Worm (Caenorhabditis elegans): Measurements from ENCODE around the gene sad-1.

DNA sequence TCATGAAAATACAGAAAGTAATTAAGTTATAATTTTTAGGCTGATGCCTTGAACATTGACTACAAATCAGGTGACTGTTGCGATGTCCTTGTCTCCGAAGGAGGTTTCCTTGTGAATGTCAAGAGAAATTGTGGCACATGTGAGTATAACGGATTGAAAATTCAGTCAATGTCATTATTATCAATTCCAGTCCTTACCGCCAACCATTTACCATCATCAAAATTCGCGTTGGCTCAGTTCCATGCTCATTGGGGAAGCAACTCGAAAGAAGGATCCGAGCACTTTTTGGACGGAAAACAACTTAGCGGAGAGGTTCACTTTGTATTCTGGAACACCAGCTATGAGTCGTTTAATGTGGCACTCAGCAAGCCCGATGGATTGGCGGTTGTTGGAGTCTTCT lies 42.9 kb upstream of the sad-1 start:
- TF ChIP-seq nhr-48 (tag; optimal IDR thresholded peaks at IDR 0.05) (no peak), lin-15B (tag; optimal IDR thresholded peaks at IDR 0.05) (no peak), aly-2 (tag; optimal IDR thresholded peaks at IDR 0.05) (no peak), fkh-10 (GFP tag; optimal IDR thresholded peaks at IDR 0.05) (no peak), lsy-2 (tag; optimal IDR thresholded peaks at IDR 0.05) (no peak), fos-1 (tag; optimal IDR thresholded peaks at IDR 0.05) (no peak), dmd-8 (GFP tag; IDR thresholded peaks at IDR 0.05) (no peak), ceh-20 (GFP tag; IDR thresholded peaks at IDR 0.05) (no peak), snpc-4 (tag; optimal IDR thresholded peaks at IDR 0.05) (no peak), nhr-28 (tag; optimal IDR thresholded peaks at IDR 0.05) (no peak)
